Worm (Caenorhabditis elegans) whole organism, early embryonic: ENCODE data around the gene B0285.6.
A peak's percentile ranks its signal among the peaks of the same experiment; 100 is the strongest.

Source experiments
- B0310.2 ChIP-seq: sonication (generic microtip); optimal IDR thresholded peaks from 2 replicates; lab custom pipeline; 2016; ENCODE audit warnings: mild to moderate bottlenecking, missing genetic modification characterization, missing compliant biosample characterization
- F13C5.2 ChIP-seq: sonication (generic microtip); optimal IDR thresholded peaks from 2 replicates; lab custom pipeline; 2017; ENCODE audit warnings: mild to moderate bottlenecking, missing genetic modification characterization, inconsistent platforms, missing compliant biosample characterization
- aly-1 ChIP-seq: sonication (generic microtip); optimal IDR thresholded peaks from 2 replicates; lab custom pipeline; 2016; ENCODE audit warnings: missing genetic modification characterization, missing compliant biosample characterization
- ama-1 ChIP-seq: fragments of 150-350 bp; optimal IDR thresholded peaks from 2 replicates; lab custom pipeline; 2014
- ceh-13 ChIP-seq: fragments of 200-800 bp; sonication (Bioruptor generic); optimal IDR thresholded peaks from 2 replicates; lab custom pipeline; 2018; ENCODE audit warnings: mild to moderate bottlenecking, missing genetic modification characterization, missing compliant biosample characterization
- ceh-36 ChIP-seq: sonication (generic microtip); optimal IDR thresholded peaks from 2 replicates; lab custom pipeline; 2016; ENCODE audit warnings: missing genetic modification characterization, inconsistent platforms, missing compliant biosample characterization
- ets-7 ChIP-seq: sonication (generic microtip); optimal IDR thresholded peaks from 2 replicates; lab custom pipeline; 2016; ENCODE audit warnings: missing genotype, missing genetic modification characterization, missing compliant biosample characterization
- flt-1 ChIP-seq: fragments of 200-800 bp; sonication (Bioruptor generic); IDR thresholded peaks from 2 replicates; pipeline ENCODE4 v1.3.6; 2022; ENCODE audit warnings: missing genetic modification characterization, missing compliant biosample characterization
- hmbx-1 ChIP-seq: sonication (generic microtip); optimal IDR thresholded peaks from 2 replicates; lab custom pipeline; 2016; ENCODE audit warnings: mild to moderate bottlenecking, missing genetic modification characterization, missing compliant biosample characterization
- hmg-4 ChIP-seq: fragments of 200-800 bp; sonication (Bioruptor generic); optimal IDR thresholded peaks from 2 replicates; lab custom pipeline; 2018; ENCODE audit warnings: mild to moderate bottlenecking, missing genetic modification characterization, missing compliant biosample characterization
- hnd-1 ChIP-seq: sonication (generic microtip); optimal IDR thresholded peaks from 2 replicates; lab custom pipeline; 2016; ENCODE audit warnings: missing genetic modification characterization, missing compliant biosample characterization
- pes-1 ChIP-seq: fragments of 200-800 bp; sonication (Bioruptor generic); IDR thresholded peaks from 2 replicates; pipeline ENCODE4 v1.3.6; 2022; ENCODE audit warnings: missing genetic modification reagents, missing genetic modification characterization, missing compliant biosample characterization
- scrt-1 ChIP-seq: fragments of 200-800 bp; sonication (Bioruptor generic); IDR thresholded peaks from 2 replicates; pipeline ENCODE4 v1.3.6; 2022; ENCODE audit warnings: missing genetic modification characterization, missing compliant biosample characterization
- sea-1 ChIP-seq: fragments of 200-800 bp; sonication (Bioruptor generic); conservative IDR thresholded peaks from 2 replicates; pipeline ENCODE4 v1.3.6; 2022; ENCODE audit warnings: missing genetic modification characterization, missing compliant biosample characterization
- tbx-11 ChIP-seq: fragments of 200-800 bp; sonication (Bioruptor generic); IDR thresholded peaks from 2 replicates; pipeline ENCODE4 v1.3.6; 2022; ENCODE audit warnings: missing genetic modification characterization, missing compliant biosample characterization
- tbx-37 ChIP-seq: fragments of 200-800 bp; sonication (Bioruptor generic); conservative IDR thresholded peaks from 2 replicates; pipeline ENCODE4 v1.3.6; 2022; ENCODE audit warnings: missing genetic modification reagents, missing genetic modification characterization, missing compliant biosample characterization
- tra-4 ChIP-seq: sonication (generic microtip); optimal IDR thresholded peaks from 2 replicates; lab custom pipeline; 2017; ENCODE audit warnings: missing genetic modification characterization, missing compliant biosample characterization

Gene B0285.6

ce11 chrIII:4378600-4379293, 28.8 kb downstream of the B0285.6 start:
- peak; percentile 66 for TF ChIP-seq ceh-36 (tag; lab: Kevin White, UChicago)
- peak; percentile 91 for TF ChIP-seq hmg-4 (GFP tag; lab: Kevin White, UChicago)
- peak; percentile 67 for TF ChIP-seq tbx-37 (GFP tag; lab: Robert Waterston, UW)
- peak; percentile 36 for TF ChIP-seq hnd-1 (tag; lab: Kevin White, UChicago)
- TF ChIP-seq sea-1 (GFP tag; lab: Robert Waterston, UW) = peak; percentile 70; the same call in 1 of the 2 replicates
- TF ChIP-seq aly-1 (tag; lab: Kevin White, UChicago) = peak; percentile 55
- TF ChIP-seq scrt-1 (GFP tag; lab: Robert Waterston, UW) = peak; percentile 75
- peak; percentile 71 for TF ChIP-seq B0310.2
- peak; percentile 34 for TF ChIP-seq hmbx-1 (tag; lab: Kevin White, UChicago)
- peak; percentile 47 for TF ChIP-seq F13C5.2 (tag; lab: Kevin White, UChicago)
- TF ChIP-seq flt-1 (GFP tag; lab: Robert Waterston, UW) = peak; percentile 41
- peak; percentile 77 for TF ChIP-seq pes-1 (GFP tag; lab: Robert Waterston, UW)

- TF ChIP-seq F13C5.2 (tag; lab: Kevin White, UChicago) (no peak), tbx-11 (GFP tag; lab: Robert Waterston, UW) (no peak), tra-4 (tag; lab: Kevin White, UChicago) (no peak), hnd-1 (tag; lab: Kevin White, UChicago) (no peak), flt-1 (GFP tag; lab: Robert Waterston, UW) (no peak), hmbx-1 (tag; lab: Kevin White, UChicago) (no peak), sea-1 (GFP tag; lab: Robert Waterston, UW) (no peak), hmg-4 (GFP tag; lab: Kevin White, UChicago) (no peak), ceh-36 (tag; lab: Kevin White, UChicago) (no peak), ama-1 (lab: Kevin White, UChicago) (no peak), tbx-37 (GFP tag; lab: Robert Waterston, UW) (no peak), aly-1 (tag; lab: Kevin White, UChicago) (no peak)
Observed at ce11 chrIII:4379717-4380116, 29.8 kb downstream of the B0285.6 start, which contains the start of gene B0284.3. TSS of gene B0284.3 (minus strand) at chrIII:4379817.

DNA sequence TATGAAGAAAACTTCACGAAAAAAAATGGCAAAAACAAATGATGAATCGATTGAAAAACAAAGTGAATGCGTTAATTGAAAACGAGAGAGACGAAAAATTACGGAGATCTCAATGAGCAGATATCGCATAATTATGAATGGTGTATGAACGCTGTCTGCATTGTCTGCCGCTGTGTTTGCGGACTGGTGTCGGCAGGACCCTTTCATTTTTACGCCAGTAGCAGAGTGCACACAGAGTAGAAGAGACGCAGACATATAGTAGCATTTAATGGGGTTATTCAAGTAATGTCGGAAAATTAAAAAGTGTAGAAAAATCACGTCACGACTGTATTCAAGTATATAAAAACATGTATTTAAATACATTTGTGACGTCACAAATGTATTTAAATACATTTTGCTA, 30.9 kb downstream of the B0285.6 start:
- TF ChIP-seq ceh-13 (GFP tag; lab: Kevin White, UChicago) = no peak
- TF ChIP-seq flt-1 (GFP tag; lab: Robert Waterston, UW) = no peak
- TF ChIP-seq hnd-1 (tag; lab: Kevin White, UChicago) = no peak
- TF ChIP-seq F13C5.2 (tag; lab: Kevin White, UChicago) = peak; percentile 11
- no peak for TF ChIP-seq hmg-4 (GFP tag; lab: Kevin White, UChicago)

ce11 chrIII:4381343-4381742, 31.4 kb downstream of the B0285.6 start, which contains the start of gene pals-27:
TSS of gene pals-27 (plus strand) at chrIII:4381643.
- no peak for TF ChIP-seq B0310.2
- no peak for TF ChIP-seq tra-4 (tag; lab: Kevin White, UChicago)
- TF ChIP-seq tbx-37 (GFP tag; lab: Robert Waterston, UW) = no peak
- no peak for TF ChIP-seq F13C5.2 (tag; lab: Kevin White, UChicago)
- TF ChIP-seq hmg-4 (GFP tag; lab: Kevin White, UChicago) = no peak
- no peak for TF ChIP-seq sea-1 (GFP tag; lab: Robert Waterston, UW)
- TF ChIP-seq hmbx-1 (tag; lab: Kevin White, UChicago) = no peak
- TF ChIP-seq pes-1 (GFP tag; lab: Robert Waterston, UW) = no peak
- TF ChIP-seq ama-1 (lab: Kevin White, UChicago) = no peak
- no peak for TF ChIP-seq aly-1 (tag; lab: Kevin White, UChicago)
- TF ChIP-seq ets-7 = no peak
- no peak for TF ChIP-seq flt-1 (GFP tag; lab: Robert Waterston, UW)
- TF ChIP-seq hnd-1 (tag; lab: Kevin White, UChicago) = no peak
- TF ChIP-seq scrt-1 (GFP tag; lab: Robert Waterston, UW) = no peak
- TF ChIP-seq ceh-13 (GFP tag; lab: Kevin White, UChicago) = no peak

DNA sequence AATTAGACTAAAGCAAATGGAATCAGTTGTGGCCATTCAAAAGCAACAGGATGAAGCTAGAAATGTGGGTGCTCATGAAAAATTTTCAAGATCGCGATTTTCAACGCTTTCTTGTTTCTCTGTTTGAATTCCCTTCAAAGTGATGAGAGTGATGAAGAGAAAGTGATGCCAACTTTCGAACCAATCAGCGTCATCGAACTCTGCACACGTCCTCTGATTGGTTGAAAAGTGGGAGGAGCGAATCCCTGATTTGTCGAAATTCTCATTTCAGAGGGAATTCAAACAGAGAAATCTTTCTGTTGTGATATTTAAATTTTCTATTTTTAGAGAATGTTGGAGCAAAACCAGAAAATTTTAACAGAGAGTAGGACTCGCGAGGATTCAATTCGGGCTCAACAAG, 32.2 kb downstream of the B0285.6 start:
- no peak for TF ChIP-seq pes-1 (GFP tag; lab: Robert Waterston, UW)
- no peak for TF ChIP-seq tbx-11 (GFP tag; lab: Robert Waterston, UW)
- TF ChIP-seq flt-1 (GFP tag; lab: Robert Waterston, UW) = no peak
- no peak for TF ChIP-seq ceh-13 (GFP tag; lab: Kevin White, UChicago)
- TF ChIP-seq tra-4 (tag; lab: Kevin White, UChicago) = no peak
- TF ChIP-seq B0310.2 = no peak
- no peak for TF ChIP-seq ets-7

DNA sequence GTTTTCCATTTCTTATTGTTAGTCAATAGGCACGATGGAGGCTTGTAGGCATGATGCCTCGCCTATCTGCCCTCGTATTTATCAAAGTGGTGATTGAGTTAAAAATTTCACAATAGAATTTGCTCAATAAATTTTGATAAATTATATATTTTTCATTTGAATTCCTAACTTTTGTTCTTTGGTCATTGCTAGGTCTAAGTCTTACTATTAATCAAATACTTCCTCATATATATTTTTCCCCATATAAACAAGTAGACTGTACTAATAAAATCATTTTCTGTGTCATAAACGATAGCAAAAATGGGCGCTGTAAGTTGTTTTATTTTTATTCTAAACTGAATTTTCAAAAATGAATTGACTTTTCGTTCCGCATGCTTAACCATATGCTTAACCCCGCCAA, 34.6 kb downstream of the B0285.6 start, which contains the start of gene pals-28:
Gene pals-28 (plus strand): TSS at position 301 of the 400 bp plus-strand sequence.
- TF ChIP-seq ceh-36 (tag; lab: Kevin White, UChicago) (no peak), tra-4 (tag; lab: Kevin White, UChicago) (no peak), tbx-37 (GFP tag; lab: Robert Waterston, UW) (no peak), aly-1 (tag; lab: Kevin White, UChicago) (no peak), sea-1 (GFP tag; lab: Robert Waterston, UW) (no peak), pes-1 (GFP tag; lab: Robert Waterston, UW) (no peak), B0310.2 (no peak), scrt-1 (GFP tag; lab: Robert Waterston, UW) (no peak)

DNA sequence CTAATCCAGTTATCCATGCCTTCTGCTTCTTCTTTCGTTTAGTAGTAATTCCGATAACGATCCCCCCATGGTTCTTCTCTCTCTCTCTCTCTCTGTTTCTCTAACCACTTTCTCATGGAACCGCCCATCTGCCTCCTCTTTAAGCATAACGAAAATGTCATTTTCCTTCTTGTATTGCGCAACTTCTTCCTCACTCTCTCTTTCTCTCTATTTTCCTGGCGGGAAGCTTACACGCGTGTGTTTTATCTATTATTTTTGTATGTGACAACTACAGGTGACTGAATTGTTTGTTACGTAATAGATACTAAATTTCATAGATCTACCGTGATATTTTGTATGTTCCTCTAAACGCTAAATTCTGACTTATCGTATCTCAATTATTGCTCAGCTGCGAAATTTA, 40.5 kb downstream of the B0285.6 start:
- TF ChIP-seq scrt-1 (GFP tag; lab: Robert Waterston, UW) (no peak), B0310.2 (no peak), tbx-11 (GFP tag; lab: Robert Waterston, UW) (no peak), flt-1 (GFP tag; lab: Robert Waterston, UW) (no peak), pes-1 (GFP tag; lab: Robert Waterston, UW) (no peak), hmbx-1 (tag; lab: Kevin White, UChicago) (no peak), F13C5.2 (tag; lab: Kevin White, UChicago) (no peak), ama-1 (lab: Kevin White, UChicago) (no peak), ceh-36 (tag; lab: Kevin White, UChicago) (no peak)
